Fruit fly (Drosophila melanogaster): Measurements from ENCODE around the gene CG11417.

DNA sequence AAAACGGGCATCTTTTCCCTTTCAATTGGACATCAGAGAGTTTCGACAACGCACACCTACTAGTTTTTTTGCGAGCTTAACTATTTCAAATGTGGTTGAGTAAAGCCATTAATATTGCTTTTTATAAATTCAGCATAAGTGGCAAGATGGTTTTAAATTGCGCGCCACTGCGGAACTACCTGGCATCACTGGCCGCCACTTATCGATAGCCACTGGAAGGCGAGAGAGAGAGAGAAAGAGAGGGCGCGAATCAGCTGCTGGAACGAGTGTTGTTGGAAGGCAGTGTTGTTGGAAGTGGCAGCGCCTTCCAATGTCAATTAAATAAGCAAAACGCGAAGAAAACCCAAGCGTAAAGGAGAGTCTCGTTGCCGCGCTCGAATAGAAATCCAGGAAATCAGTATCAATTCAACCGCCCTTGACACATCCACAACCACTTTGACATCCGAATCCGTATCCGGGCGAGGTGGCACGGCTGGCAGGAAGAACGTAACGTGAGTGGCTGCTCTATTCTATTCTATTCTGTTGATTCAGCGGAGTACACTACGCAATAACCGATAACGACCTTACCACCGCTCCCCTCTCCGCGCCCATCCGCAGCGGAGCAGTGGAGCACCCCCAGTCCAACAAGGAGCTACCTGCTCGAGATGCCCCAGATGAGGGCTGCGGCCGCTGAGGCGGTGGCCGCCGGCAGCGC lies 21.6 kb downstream of the CG11417 start, which contains the start of gene AMPKalpha:
- TF ChIP-seq EcR (GFP tag; optimal IDR thresholded peaks at IDR 0.05) (no peak), psq (optimal IDR thresholded peaks at IDR 0.05) (no peak), pan (optimal IDR thresholded peaks at IDR 0.05) (no peak), usp (GFP tag; optimal IDR thresholded peaks at IDR 0.05) (no peak), Dll (optimal IDR thresholded peaks at IDR 0.05) (no peak)
